Fruit fly (Drosophila melanogaster) whole organism, prepupa: ENCODE results near the gene CG14401.

ENCODE experiments used
- CG15336 ChIP-seq: fragments of 200-800 bp; sonication (Bioruptor generic); IDR thresholded peaks from 2 replicates; pipeline ENCODE4 v1.3.6; 2022; ENCODE audit warnings: missing biosample characterization, missing genetic modification characterization
- CG31627 ChIP-seq: fragments of 200-800 bp; sonication (Bioruptor generic); optimal IDR thresholded peaks from 3 replicates; lab custom pipeline; 2016; ENCODE audit warnings: missing biosample characterization, missing genetic modification characterization
- CG34406 ChIP-seq: fragments of 200-800 bp; sonication (Bioruptor generic); optimal IDR thresholded peaks from 3 replicates; lab custom pipeline; 2016; ENCODE audit warnings: missing biosample characterization, missing genetic modification characterization
- CG6854 ChIP-seq: fragments of 200-800 bp; sonication (Bioruptor generic); optimal IDR thresholded peaks from 2 replicates; lab custom pipeline; 2017; ENCODE audit warnings: missing biosample characterization, mild to moderate bottlenecking, missing genetic modification characterization
- CG8119 ChIP-seq: fragments of 200-800 bp; sonication (Bioruptor generic); IDR thresholded peaks from 3 replicates; pipeline ENCODE4 v1.3.6; 2022; ENCODE audit warnings: missing biosample characterization, missing genetic modification characterization
- CG8319 ChIP-seq: fragments of 200-800 bp; sonication (Bioruptor generic); optimal IDR thresholded peaks from 3 replicates; lab custom pipeline; 2016; ENCODE audit warnings: missing biosample characterization, missing genetic modification characterization
- Sox102F ChIP-seq: fragments of 200-800 bp; sonication (Bioruptor generic); optimal IDR thresholded peaks from 2 replicates; lab custom pipeline; 2016; ENCODE audit warnings: missing biosample characterization, mild to moderate bottlenecking, missing genetic modification characterization
- cyc ChIP-seq: fragments of 200-800 bp; sonication (Bioruptor generic); optimal IDR thresholded peaks from 3 replicates; lab custom pipeline; 2016; ENCODE audit warnings: missing biosample characterization, missing genetic modification characterization
- dsx ChIP-seq: fragments of 200-800 bp; optimal IDR thresholded peaks from 3 replicates; lab custom pipeline; 2019; ENCODE audit warnings: missing biosample characterization, mild to moderate bottlenecking, missing genetic modification characterization, moderate library complexity; ENCODE audit not compliant: poor library complexity, severe bottlenecking
- fkh ChIP-seq: fragments of 200-800 bp; sonication (Bioruptor generic); optimal IDR thresholded peaks from 3 replicates; lab custom pipeline; 2017; ENCODE audit warnings: missing biosample characterization, mild to moderate bottlenecking, missing genetic modification characterization, moderate library complexity
- vri ChIP-seq: fragments of 200-800 bp; sonication (Bioruptor generic); optimal IDR thresholded peaks from 3 replicates; lab custom pipeline; 2016; ENCODE audit warnings: missing biosample characterization, mild to moderate bottlenecking, missing genetic modification characterization

- no peak for TF ChIP-seq fkh (GFP tag; lab: Kevin White, UChicago)
- no peak for TF ChIP-seq cyc (GFP tag; lab: Kevin White, UChicago)
- TF ChIP-seq CG8319 (GFP tag; lab: Kevin White, UChicago): no peak
- TF ChIP-seq Sox102F (GFP tag; lab: Kevin White, UChicago): no peak
- TF ChIP-seq CG34406: no peak
- no peak for TF ChIP-seq CG15336 (GFP tag; lab: Robert Waterston, UW)
- TF ChIP-seq CG6854: no peak
- TF ChIP-seq CG31627 (GFP tag; lab: Kevin White, UChicago): no peak
- no peak for TF ChIP-seq vri (GFP tag; lab: Kevin White, UChicago)
- no peak for TF ChIP-seq dsx (GFP tag; lab: Kevin White, UChicago)
- TF ChIP-seq CG8119 (GFP tag; lab: Robert Waterston, UW): no peak
These were observed 18.1 kb upstream of the CG14401 start for dm6 chr2L:20851592-20851991.
